Fruit fly (Drosophila melanogaster): ENCODE data around the gene soti.

Gene soti

dm6 chr3R:14386088-14386822 is 4.8 kb upstream of the soti start (continued):
- TF ChIP-seq CG1621 (tag; optimal IDR thresholded peaks at IDR 0.05) (no peak), spab (GFP tag; optimal IDR thresholded peaks at IDR 0.05) (peak; percentile 58), svp (GFP tag) (peak; percentile 73), eg (GFP tag; IDR thresholded peaks at IDR 0.05) (no peak), Sox102F (GFP tag; optimal IDR thresholded peaks at IDR 0.05) (peak; percentile 14), OdsH (GFP tag; optimal IDR thresholded peaks at IDR 0.05) (peak; percentile 39), CG6808 (GFP tag; optimal IDR thresholded peaks at IDR 0.05) (peak; percentile 26), Hr38 (GFP tag; optimal IDR thresholded peaks at IDR 0.05) (no peak), Sox14 (GFP tag; optimal IDR thresholded peaks at IDR 0.05) (no peak), vri (GFP tag; optimal IDR thresholded peaks at IDR 0.05) (peak; percentile 11), Hr4 (GFP tag; optimal IDR thresholded peaks at IDR 0.05) (peak; percentile 22), CG11902 (GFP tag; optimal IDR thresholded peaks at IDR 0.05) (peak; percentile 25), CG31627 (GFP tag; optimal IDR thresholded peaks at IDR 0.05) (no peak), topi (GFP tag; optimal IDR thresholded peaks at IDR 0.05) (peak; percentile 30), CG6854 (GFP tag; optimal IDR thresholded peaks at IDR 0.05) (no peak), CG6792 (GFP tag; optimal IDR thresholded peaks at IDR 0.05) (peak; percentile 37), Hr39 (GFP tag; optimal IDR thresholded peaks at IDR 0.05) (peak; percentile 27), pdm3 (GFP tag; optimal IDR thresholded peaks at IDR 0.05) (peak; percentile 21), CG3919 (GFP tag; optimal IDR thresholded peaks at IDR 0.05) (peak; percentile 51), CG11762 (GFP tag; optimal IDR thresholded peaks at IDR 0.05; ENCODE audit: insufficient read depth) (no peak)

dm6 chr3R:14384502-14384901 is 3.0 kb upstream of the soti start:
- TF ChIP-seq CG11902 (GFP tag; optimal IDR thresholded peaks at IDR 0.05) (no peak), Sox102F (GFP tag; optimal IDR thresholded peaks at IDR 0.05) (no peak), Eip78C (GFP tag) (peak; percentile 80), acj6 (GFP tag; optimal IDR thresholded peaks at IDR 0.05) (no peak), CG10631 (GFP tag; optimal IDR thresholded peaks at IDR 0.05) (peak; percentile 28), fd59A (GFP tag; optimal IDR thresholded peaks at IDR 0.05) (no peak), fkh (GFP tag; optimal IDR thresholded peaks at IDR 0.05) (no peak), Hr4 (GFP tag; optimal IDR thresholded peaks at IDR 0.05) (peak; percentile 38), CG11294 (GFP tag; IDR thresholded peaks at IDR 0.05) (no peak), CG6808 (GFP tag; optimal IDR thresholded peaks at IDR 0.05) (peak; percentile 29), CG1621 (tag; optimal IDR thresholded peaks at IDR 0.05) (no peak), CG6276 (GFP tag; optimal IDR thresholded peaks at IDR 0.05) (peak; percentile 37), salr (GFP tag; optimal IDR thresholded peaks at IDR 0.05) (no peak), Hr39 (GFP tag; optimal IDR thresholded peaks at IDR 0.05) (no peak), Blimp-1 (GFP tag; optimal IDR thresholded peaks at IDR 0.05) (no peak), cyc (GFP tag; optimal IDR thresholded peaks at IDR 0.05) (no peak), net (GFP tag; optimal IDR thresholded peaks at IDR 0.05) (no peak), Met (GFP tag; optimal IDR thresholded peaks at IDR 0.05) (no peak), eg (GFP tag; IDR thresholded peaks at IDR 0.05) (no peak), svp (GFP tag) (peak; percentile 32), CG32006 (GFP tag; optimal IDR thresholded peaks at IDR 0.05) (peak; percentile 34), OdsH (GFP tag; optimal IDR thresholded peaks at IDR 0.05) (peak; percentile 0), CG15336 (GFP tag; IDR thresholded peaks at IDR 0.05) (0 out of 2 replicates have a peak, but pooled peaks have one; percentile 11), CG3919 (GFP tag; optimal IDR thresholded peaks at IDR 0.05) (peak; percentile 8), CG3032 (tag; optimal IDR thresholded peaks at IDR 0.05) (no peak), CG10669 (GFP tag; optimal IDR thresholded peaks at IDR 0.05) (peak; percentile 25), fd85E (GFP tag; optimal IDR thresholded peaks at IDR 0.05) (no peak), Eip93F (GFP tag; optimal IDR thresholded peaks at IDR 0.05) (no peak)

Data from whole organism, prepupa.